Fruit fly (Drosophila melanogaster): ENCODE measurements around the gene CG31268.

- no peak for TF ChIP-seq kay (GFP tag; ENCODE audit: borderline replicate concordance)
- TF ChIP-seq CG1620 (GFP tag; optimal IDR thresholded peaks at IDR 0.05) = no peak
- no peak for TF ChIP-seq cnc (optimal IDR thresholded peaks at IDR 0.05)
- no peak for TF ChIP-seq CG12768 (GFP tag; optimal IDR thresholded peaks at IDR 0.05)
- TF ChIP-seq CG7045 (GFP tag; optimal IDR thresholded peaks at IDR 0.05) = no peak
- TF ChIP-seq CG11617 (GFP tag; optimal IDR thresholded peaks at IDR 0.05) = no peak
- TF ChIP-seq Clk (GFP tag; optimal IDR thresholded peaks at IDR 0.05) = no peak
- TF ChIP-seq toe (GFP tag; optimal IDR thresholded peaks at IDR 0.05) = no peak
- TF ChIP-seq cic (GFP tag; optimal IDR thresholded peaks at IDR 0.05) = no peak
- no peak for TF ChIP-seq Crg-1 (GFP tag; optimal IDR thresholded peaks at IDR 0.05)
- TF ChIP-seq pad (GFP tag; optimal IDR thresholded peaks at IDR 0.05) = no peak
- no peak for TF ChIP-seq tj (GFP tag; optimal IDR thresholded peaks at IDR 0.05)
- no peak for TF ChIP-seq bab1 (GFP tag; optimal IDR thresholded peaks at IDR 0.05)
- no peak for TF ChIP-seq CG33017 (tag; optimal IDR thresholded peaks at IDR 0.05)
Observed at dm6 chr3R:17008675-17009022, 23.0 kb upstream of the CG31268 start.
